Worm (Caenorhabditis elegans) whole organism, L1 larva: ENCODE results near the gene D2021.4.

ENCODE experiments used
- C04F5.9 ChIP-seq: sonication (generic microtip); optimal IDR thresholded peaks from 2 replicates; lab custom pipeline; 2016; ENCODE audit warnings: missing genetic modification characterization, missing compliant biosample characterization
- C16A3.4 ChIP-seq: fragments of 150-350 bp; optimal IDR thresholded peaks from 2 replicates; lab custom pipeline; 2014; ENCODE audit warnings: missing biosample characterization, missing genetic modification characterization
- Y116A8C.19 ChIP-seq: sonication (generic microtip); optimal IDR thresholded peaks from 2 replicates; lab custom pipeline; 2016; ENCODE audit warnings: missing compliant biosample characterization, missing genetic modification characterization, borderline replicate concordance
- aly-2 ChIP-seq: fragments of 150-350 bp; optimal IDR thresholded peaks from 2 replicates; lab custom pipeline; 2014; ENCODE audit warnings: missing biosample characterization, missing genetic modification characterization
- ama-1 ChIP-seq: fragments of 150-350 bp; optimal IDR thresholded peaks from 2 replicates; lab custom pipeline; 2014
- blmp-1 ChIP-seq: fragments of 150-350 bp; optimal IDR thresholded peaks from 2 replicates; lab custom pipeline; 2014; ENCODE audit warnings: missing biosample characterization, missing genetic modification characterization
- ceh-8 ChIP-seq: fragments of 200-800 bp; sonication (Bioruptor generic); optimal IDR thresholded peaks from 2 replicates; lab custom pipeline; 2018; ENCODE audit warnings: mild to moderate bottlenecking, missing genetic modification characterization, moderate library complexity, missing compliant biosample characterization
- ceh-82 ChIP-seq, 3 experiments: fragments of 150-350 bp in 1 of 3; sonication (generic microtip) in 2 of 3; optimal IDR thresholded peaks; 2 replicates each; lab custom pipeline; 2014 to 2017; ENCODE audit warnings: missing biosample characterization in 3 of 3, missing genetic modification characterization in 3 of 3
- ceh-88 ChIP-seq: fragments of 200-800 bp; sonication (Bioruptor generic); IDR thresholded peaks from 2 replicates; pipeline ENCODE4 v1.3.6; 2022; ENCODE audit warnings: missing genetic modification characterization, missing compliant biosample characterization
- ces-1 ChIP-seq: fragments of 150-350 bp; optimal IDR thresholded peaks from 2 replicates; lab custom pipeline; 2014; ENCODE audit warnings: missing biosample characterization, missing genetic modification reagents, missing genetic modification characterization
- dpl-1 ChIP-seq, 3 experiments: fragments of 150-350 bp in 2 of 3; sonication (generic microtip) in 1 of 3; optimal IDR thresholded peaks; 2 replicates each; lab custom pipeline; 2014 to 2017; ENCODE audit warnings: missing biosample characterization in 3 of 3, missing genetic modification characterization in 3 of 3, missing genetic modification reagents in 3 of 3
- efl-1 ChIP-seq, 4 experiments: fragments of 150-350 bp; optimal IDR thresholded peaks in 3 of 4; peaks in 1 of 4; 1 replicate in 1 of 4; 2 replicates in 3 of 4; lab custom pipeline; 2014; ENCODE audit warnings: missing biosample characterization in 2 of 4, missing genetic modification characterization in 2 of 4, missing genetic modification reagents in 2 of 4
- egl-13 ChIP-seq: sonication (generic microtip); optimal IDR thresholded peaks from 2 replicates; lab custom pipeline; 2016; ENCODE audit warnings: missing genotype, missing genetic modification reagents, missing genetic modification characterization, missing compliant biosample characterization
- egl-27 ChIP-seq, 2 experiments: fragments of 150-350 bp in 1 of 2; sonication (generic microtip); optimal IDR thresholded peaks; 3 replicates each; lab custom pipeline; 2017 to 2018; ENCODE audit warnings: missing biosample characterization in 2 of 2, missing genetic modification characterization in 2 of 2, missing genetic modification reagents in 2 of 2
- elt-3 ChIP-seq, 6 experiments: fragments of 150-350 bp in 1 of 6; sonication (generic microtip); optimal IDR thresholded peaks; 2 replicates each; lab custom pipeline; 2017 to 2018; ENCODE audit warnings: missing biosample characterization in 6 of 6, missing genetic modification characterization in 6 of 6, inconsistent platforms in 1 of 6
- fkh-10 ChIP-seq: sonication (generic microtip); optimal IDR thresholded peaks from 2 replicates; lab custom pipeline; 2017; ENCODE audit warnings: missing biosample characterization, missing genetic modification reagents, missing genetic modification characterization
- fos-1 ChIP-seq: fragments of 150-350 bp; optimal IDR thresholded peaks from 2 replicates; lab custom pipeline; 2014; ENCODE audit warnings: missing biosample characterization, missing genetic modification characterization
- hlh-4 ChIP-seq: sonication (generic microtip); optimal IDR thresholded peaks from 2 replicates; lab custom pipeline; 2016; ENCODE audit warnings: mild to moderate bottlenecking, missing genetic modification characterization, missing compliant biosample characterization
- isw-1 ChIP-seq: fragments of 200-800 bp; sonication (Bioruptor generic); IDR thresholded peaks from 2 replicates; pipeline ENCODE4 v1.3.6; 2022; ENCODE audit warnings: missing genetic modification characterization, missing compliant biosample characterization
- lin-15B ChIP-seq: fragments of 150-350 bp; sonication (generic microtip); optimal IDR thresholded peaks from 3 replicates; lab custom pipeline; 2014; ENCODE audit warnings: missing biosample characterization, missing genetic modification characterization
- lin-39 ChIP-seq: fragments of 150-350 bp; optimal IDR thresholded peaks from 2 replicates; lab custom pipeline; 2014; ENCODE audit warnings: missing biosample characterization, missing genetic modification reagents, missing genetic modification characterization
- lir-3 ChIP-seq: sonication (generic microtip); optimal IDR thresholded peaks from 2 replicates; lab custom pipeline; 2016; ENCODE audit warnings: mild to moderate bottlenecking, missing genetic modification characterization, moderate library complexity, missing compliant biosample characterization; ENCODE audit not compliant: poor library complexity
- mef-2 ChIP-seq: fragments of 150-350 bp; optimal IDR thresholded peaks from 2 replicates; lab custom pipeline; 2014; ENCODE audit warnings: missing biosample characterization, missing genetic modification characterization
- nhr-11 ChIP-seq: fragments of 150-350 bp; optimal IDR thresholded peaks from 2 replicates; lab custom pipeline; 2014; ENCODE audit warnings: missing biosample characterization, missing genetic modification characterization
- nhr-19 ChIP-seq: fragments of 200-800 bp; sonication (Bioruptor generic); conservative IDR thresholded peaks from 2 replicates; pipeline ENCODE4 v1.3.6; 2022; ENCODE audit warnings: missing genetic modification characterization, missing compliant biosample characterization
- nhr-20 ChIP-seq: sonication (generic microtip); optimal IDR thresholded peaks from 2 replicates; lab custom pipeline; 2016; ENCODE audit warnings: mild to moderate bottlenecking, missing genetic modification characterization, missing compliant biosample characterization
- nhr-28 ChIP-seq: fragments of 150-350 bp; optimal IDR thresholded peaks from 2 replicates; lab custom pipeline; 2014; ENCODE audit warnings: missing biosample characterization, missing genetic modification characterization
- nhr-47 ChIP-seq: sonication (generic microtip); optimal IDR thresholded peaks from 2 replicates; lab custom pipeline; 2016; ENCODE audit warnings: mild to moderate bottlenecking, missing genetic modification characterization, moderate library complexity, missing compliant biosample characterization
- nhr-84 ChIP-seq: sonication (generic microtip); optimal IDR thresholded peaks from 2 replicates; lab custom pipeline; 2017; ENCODE audit warnings: missing biosample characterization, missing genetic modification characterization
- nhr-85 ChIP-seq: sonication (generic microtip); peaks from one replicate; lab custom pipeline; 2016; ENCODE audit warnings: missing genetic modification characterization, inconsistent platforms, missing compliant biosample characterization
- nhr-90 ChIP-seq: sonication (generic microtip); optimal IDR thresholded peaks from 2 replicates; lab custom pipeline; 2016; ENCODE audit warnings: mild to moderate bottlenecking, missing genetic modification characterization, missing compliant biosample characterization; ENCODE audit not compliant: poor library complexity
- pag-3 ChIP-seq: sonication (generic microtip); optimal IDR thresholded peaks from 2 replicates; lab custom pipeline; 2017; ENCODE audit warnings: missing genetic modification characterization, mild to moderate bottlenecking, missing compliant biosample characterization, antibody characterized with exemption, borderline replicate concordance; ENCODE audit not compliant: insufficient read depth
- pax-3 ChIP-seq: fragments of 200-800 bp; sonication (Bioruptor generic); optimal IDR thresholded peaks from 2 replicates; lab custom pipeline; 2018; ENCODE audit warnings: mild to moderate bottlenecking, missing genetic modification characterization, moderate library complexity, missing compliant biosample characterization
- rnt-1 ChIP-seq: sonication (generic microtip); optimal IDR thresholded peaks from 2 replicates; lab custom pipeline; 2016; ENCODE audit warnings: mild to moderate bottlenecking, missing genetic modification characterization, moderate library complexity, missing compliant biosample characterization
- skn-1 ChIP-seq: fragments of 150-350 bp; optimal IDR thresholded peaks from 2 replicates; lab custom pipeline; 2014; ENCODE audit warnings: missing biosample characterization, missing genetic modification characterization
- snpc-4 ChIP-seq: fragments of 150-350 bp; optimal IDR thresholded peaks from 2 replicates; lab custom pipeline; 2014; ENCODE audit warnings: missing biosample characterization, missing genetic modification characterization
- sox-4 ChIP-seq: sonication (generic microtip); optimal IDR thresholded peaks from 2 replicates; lab custom pipeline; 2016; ENCODE audit warnings: missing genetic modification characterization, missing compliant biosample characterization
- sptf-1 ChIP-seq: fragments of 150-350 bp; optimal IDR thresholded peaks from 2 replicates; lab custom pipeline; 2014; ENCODE audit warnings: missing biosample characterization, missing genetic modification characterization
- sup-37 ChIP-seq: fragments of 200-800 bp; sonication (Bioruptor generic); optimal IDR thresholded peaks from 2 replicates; lab custom pipeline; 2018; ENCODE audit warnings: mild to moderate bottlenecking, missing genetic modification characterization, missing compliant biosample characterization
- swsn-7 ChIP-seq: sonication (generic microtip); optimal IDR thresholded peaks from 2 replicates; lab custom pipeline; 2016; ENCODE audit warnings: missing genetic modification characterization, missing compliant biosample characterization
- tbx-2 ChIP-seq: sonication (generic microtip); optimal IDR thresholded peaks from 2 replicates; lab custom pipeline; 2016; ENCODE audit warnings: missing genetic modification characterization, missing compliant biosample characterization
- unc-30 ChIP-seq: sonication (generic microtip); optimal IDR thresholded peaks from 2 replicates; lab custom pipeline; 2017; ENCODE audit warnings: missing biosample characterization, missing genetic modification characterization
- unc-62 ChIP-seq: fragments of 150-350 bp; optimal IDR thresholded peaks from 2 replicates; lab custom pipeline; 2014; ENCODE audit warnings: missing biosample characterization, missing genetic modification reagents, missing genetic modification characterization
- unc-86 ChIP-seq: sonication (generic microtip); optimal IDR thresholded peaks from 2 replicates; lab custom pipeline; 2016; ENCODE audit warnings: missing genetic modification characterization, missing compliant biosample characterization
- unc-98 ChIP-seq: fragments of 200-800 bp; sonication (Bioruptor generic); IDR thresholded peaks from 2 replicates; pipeline ENCODE4 v1.3.6; 2022; ENCODE audit warnings: missing genetic modification characterization, missing compliant biosample characterization
- xbp-1 ChIP-seq: sonication (generic microtip); optimal IDR thresholded peaks from 2 replicates; lab custom pipeline; 2016; ENCODE audit warnings: missing genetic modification characterization, missing compliant biosample characterization
- zag-1 ChIP-seq: fragments of 150-350 bp; optimal IDR thresholded peaks from 2 replicates; lab custom pipeline; 2014; ENCODE audit warnings: missing biosample characterization, missing genetic modification characterization
- zip-4 ChIP-seq: fragments of 200-800 bp; sonication (Bioruptor generic); optimal IDR thresholded peaks from 2 replicates; lab custom pipeline; 2018; ENCODE audit warnings: mild to moderate bottlenecking, missing genetic modification characterization, moderate library complexity, missing compliant biosample characterization
- ztf-11 ChIP-seq, 2 experiments: sonication (generic microtip); optimal IDR thresholded peaks; 2 replicates each; lab custom pipeline; 2016 to 2017; ENCODE audit warnings: missing genetic modification characterization in 2 of 2, missing biosample characterization in 1 of 2, missing compliant biosample characterization in 1 of 2

The D2021.4 gene

ce11 chrX:8551687-8552327, 2.9 kb upstream of the D2021.4 start, which contains the start of gene dhhc-14 (continued):
- TF ChIP-seq snpc-4, result no peak
- TF ChIP-seq ceh-88 (GFP tag; lab: Robert Waterston, UW), result no peak
- no peak for TF ChIP-seq lir-3 (tag; lab: Kevin White, UChicago)
- peak; percentile 44 for TF ChIP-seq nhr-47 (tag; lab: Kevin White, UChicago)
- peak; percentile 48 for TF ChIP-seq blmp-1 (tag; lab: Kevin White, UChicago)
- TF ChIP-seq sox-4 (tag; lab: Kevin White, UChicago), result no peak

ce11 chrX:8550099-8550498, 1.2 kb upstream of the D2021.4 start:
- TF ChIP-seq rnt-1 (tag; lab: Kevin White, UChicago), result peak; percentile 53
- no peak for TF ChIP-seq ceh-88 (GFP tag; lab: Robert Waterston, UW)
- peak; percentile 58 for TF ChIP-seq nhr-90
- TF ChIP-seq efl-1 (optimal IDR thresholded peaks at IDR 0.05; lab: Kevin White, UChicago), result peak; percentile 20 to 34
- no peak for TF ChIP-seq efl-1 (GFP tag; optimal IDR thresholded peaks at IDR 0.05 in 1 of 2; lab: Kevin White, UChicago)
- no peak for TF ChIP-seq hlh-4 (tag; lab: Kevin White, UChicago)
- no peak for TF ChIP-seq egl-13 (tag; lab: Kevin White, UChicago)
- no peak for TF ChIP-seq ceh-8 (GFP tag; lab: Kevin White, UChicago)
- TF ChIP-seq Y116A8C.19 (tag; lab: Kevin White, UChicago), result no peak
- peak; percentile 41 for TF ChIP-seq swsn-7 (tag; lab: Kevin White, UChicago)
- peak; percentile 89 for TF ChIP-seq nhr-20 (tag; lab: Kevin White, UChicago)
- no peak for TF ChIP-seq nhr-28 (tag; lab: Kevin White, UChicago)
- TF ChIP-seq sptf-1 (tag; lab: Kevin White, UChicago), result no peak
- TF ChIP-seq lin-15B, result no peak
- TF ChIP-seq ceh-82 (tag; optimal IDR thresholded peaks at IDR 0.05; lab: Kevin White, UChicago), result peak in 2 of 3 experiments; percentile 14 to 45
- peak; percentile 63 for TF ChIP-seq xbp-1 (tag; lab: Kevin White, UChicago)
- TF ChIP-seq zip-4 (GFP tag; lab: Kevin White, UChicago), result no peak
- no peak for TF ChIP-seq mef-2
- TF ChIP-seq sox-4 (tag; lab: Kevin White, UChicago), result no peak
- TF ChIP-seq tbx-2, result peak; percentile 62
- TF ChIP-seq ama-1 (lab: Kevin White, UChicago), result no peak
- no peak for TF ChIP-seq aly-2
- no peak for TF ChIP-seq skn-1 (tag; lab: Kevin White, UChicago)
- TF ChIP-seq zag-1 (tag; lab: Kevin White, UChicago), result no peak
- peak; percentile 27 for TF ChIP-seq fos-1
- TF ChIP-seq unc-98 (GFP tag; lab: Robert Waterston, UW), result no peak
- TF ChIP-seq unc-62 (GFP tag; lab: Kevin White, UChicago), result no peak
- TF ChIP-seq isw-1 (GFP tag; lab: Robert Waterston, UW), result no peak
- no peak for TF ChIP-seq sup-37 (GFP tag; lab: Kevin White, UChicago)
- no peak for TF ChIP-seq lin-39
- TF ChIP-seq C16A3.4 (tag; lab: Kevin White, UChicago), result peak; percentile 24
- TF ChIP-seq lir-3 (tag; lab: Kevin White, UChicago), result no peak
- TF ChIP-seq fkh-10 (GFP tag; lab: Kevin White, UChicago), result no peak
- no peak for TF ChIP-seq unc-30 (tag; lab: Kevin White, UChicago)
- peak in 4 of 6 experiments; percentile 20 to 63 (median 38) for TF ChIP-seq elt-3 (tag; optimal IDR thresholded peaks at IDR 0.05; lab: Kevin White, UChicago)
- no peak for TF ChIP-seq nhr-84 (tag; lab: Kevin White, UChicago)
- TF ChIP-seq pag-3 (tag; lab: Kevin White, UChicago), result no peak
- no peak for TF ChIP-seq C04F5.9 (tag; lab: Kevin White, UChicago)
- TF ChIP-seq ztf-11 (tag; optimal IDR thresholded peaks at IDR 0.05; lab: Kevin White, UChicago), result no peak
- no peak for TF ChIP-seq nhr-11 (tag; lab: Kevin White, UChicago)
- TF ChIP-seq ces-1 (GFP tag; lab: Kevin White, UChicago), result no peak
- TF ChIP-seq nhr-19, result peak; percentile 56
- no peak for TF ChIP-seq unc-86 (tag; lab: Kevin White, UChicago)
- TF ChIP-seq dpl-1 (GFP tag; optimal IDR thresholded peaks at IDR 0.05; lab: Kevin White, UChicago), result peak in 2 of 3 experiments; percentile 7 to 40
- TF ChIP-seq egl-27 (tag; optimal IDR thresholded peaks at IDR 0.05; lab: Kevin White, UChicago), result peak; percentile 33 to 62
- peak; percentile 96 for TF ChIP-seq nhr-85 (tag; lab: Kevin White, UChicago)
- TF ChIP-seq pax-3 (tag; lab: Kevin White, UChicago), result no peak
